Fruit fly (Drosophila melanogaster): ENCODE results near the gene smog.

smog gene

DNA sequence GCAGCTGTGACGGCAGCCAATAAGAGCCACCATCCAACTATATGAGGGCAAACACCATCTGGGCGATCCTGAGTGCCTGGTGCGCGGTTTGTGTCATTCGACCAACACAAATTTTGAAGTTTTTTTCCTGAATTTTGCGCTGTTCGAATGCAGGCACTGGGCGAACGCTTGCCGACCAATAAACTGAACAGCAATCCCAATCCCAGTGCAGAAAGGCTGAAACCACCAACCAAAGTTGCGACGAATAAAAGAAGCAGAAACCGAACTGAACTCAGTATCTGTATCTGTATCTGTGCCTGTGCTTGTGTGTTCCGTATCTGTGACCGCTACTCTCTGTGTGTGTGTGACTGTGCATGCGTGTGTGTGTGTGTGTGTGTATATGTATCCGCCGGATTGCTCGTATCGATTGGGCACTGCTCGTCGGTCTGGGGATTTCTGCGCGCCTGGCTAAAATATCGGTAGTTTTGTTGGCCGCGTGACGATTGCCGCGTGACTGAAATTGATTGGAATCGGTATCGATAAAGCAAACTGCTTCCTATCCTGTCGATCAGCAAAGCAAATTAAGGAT lies 41.1 kb upstream of the smog start (continued):
- TF ChIP-seq Doc2 (GFP tag; IDR thresholded peaks at IDR 0.05) (no peak), CG32772 (GFP tag; IDR thresholded peaks at IDR 0.05) (peak; percentile 71; the same call in 1 of the 2 replicates), Max (GFP tag; optimal IDR thresholded peaks at IDR 0.05) (no peak), Sry-δ (GFP tag; optimal IDR thresholded peaks at IDR 0.05) (no peak), B-H2 (GFP tag; optimal IDR thresholded peaks at IDR 0.05) (peak; percentile 5), CG5953 (GFP tag; IDR thresholded peaks at IDR 0.05) (no peak), CG12155 (GFP tag; optimal IDR thresholded peaks at IDR 0.05) (no peak), Hmx (GFP tag; optimal IDR thresholded peaks at IDR 0.05) (no peak), Elba2 (GFP tag; optimal IDR thresholded peaks at IDR 0.05) (peak; percentile 96), ap (GFP tag; IDR thresholded peaks at IDR 0.05) (no peak), CG11398 (GFP tag; optimal IDR thresholded peaks at IDR 0.05) (no peak), slou (GFP tag; optimal IDR thresholded peaks at IDR 0.05) (no peak), ERR (GFP tag; optimal IDR thresholded peaks at IDR 0.05) (no peak), Fer3 (tag; optimal IDR thresholded peaks at IDR 0.05) (no peak), Doc3 (GFP tag; IDR thresholded peaks at IDR 0.05; ENCODE audit: partially characterized antibody) (peak; percentile 73; the same call in 2 of the 3 replicates), ind (GFP tag; optimal IDR thresholded peaks at IDR 0.05) (no peak), Ets97D (GFP tag; optimal IDR thresholded peaks at IDR 0.05) (no peak), ara (GFP tag; IDR thresholded peaks at IDR 0.05) (no peak), CG3726 (GFP tag; IDR thresholded peaks at IDR 0.05) (no peak), CG12299 (tag; optimal IDR thresholded peaks at IDR 0.05) (peak; percentile 4), CG16779 (GFP tag; IDR thresholded peaks at IDR 0.05) (no peak), Dll (GFP tag; IDR thresholded peaks at IDR 0.05; ENCODE audit: partially characterized antibody) (peak; percentile 75; the same call in 3 of the 4 replicates), Xbp1 (GFP tag; optimal IDR thresholded peaks at IDR 0.05) (no peak), CG1647 (GFP tag; optimal IDR thresholded peaks at IDR 0.05) (no peak), hkb (optimal IDR thresholded peaks at IDR 0.05) (no peak), hkb (GFP tag; IDR thresholded peaks at IDR 0.05) (peak; percentile 31; the same call in 1 of the 2 replicates), CG4360 (GFP tag; IDR thresholded peaks at IDR 0.05) (no peak), Camta (GFP tag; optimal IDR thresholded peaks at IDR 0.05) (no peak), CG2202 (tag; optimal IDR thresholded peaks at IDR 0.05) (no peak), stc (GFP tag; IDR thresholded peaks at IDR 0.05) (no peak), Hmr (GFP tag; optimal IDR thresholded peaks at IDR 0.05) (no peak), MESR4 (GFP tag; optimal IDR thresholded peaks at IDR 0.05) (no peak), CG7357 (GFP tag; IDR thresholded peaks at IDR 0.05) (no peak), bbx (GFP tag; IDR thresholded peaks at IDR 0.05; ENCODE audit: partially characterized antibody) (peak; percentile 88), gce (GFP tag; IDR thresholded peaks at IDR 0.05) (no peak; the same call in 2 of the 3 replicates), btn (GFP tag; optimal IDR thresholded peaks at IDR 0.05) (no peak), eyg (GFP tag; optimal IDR thresholded peaks at IDR 0.05) (no peak), Deaf1 (tag; optimal IDR thresholded peaks at IDR 0.05) (peak; percentile 80), Kr (GFP tag; optimal IDR thresholded peaks at IDR 0.05) (no peak), Lim3 (GFP tag; IDR thresholded peaks at IDR 0.05) (no peak), maf-S (GFP tag; optimal IDR thresholded peaks at IDR 0.05) (no peak), sna (GFP tag; IDR thresholded peaks at IDR 0.05; ENCODE audit: partially characterized antibody) (peak; percentile 84), CG43689 (GFP tag; IDR thresholded peaks at IDR 0.05) (no peak), CG9609 (GFP tag; optimal IDR thresholded peaks at IDR 0.05) (no peak), Ada2b (GFP tag; IDR thresholded peaks at IDR 0.05) (no peak), C15 (GFP tag; IDR thresholded peaks at IDR 0.05) (no peak), ftz-f1 (GFP tag; optimal IDR thresholded peaks at IDR 0.05) (peak; percentile 91), CG13123 (GFP tag; optimal IDR thresholded peaks at IDR 0.05) (no peak), CG2199 (GFP tag; IDR thresholded peaks at IDR 0.05) (peak; percentile 98), HmgZ (tag; optimal IDR thresholded peaks at IDR 0.05) (peak; percentile 75), Dbx (GFP tag; IDR thresholded peaks at IDR 0.05) (peak; percentile 43; the same call in 1 of the 3 replicates), CG15601 (tag; optimal IDR thresholded peaks at IDR 0.05) (no peak)
